Worm (Caenorhabditis elegans) whole organism, young adult: Measurements from ENCODE around the gene C06A1.3.

Experiments used
- F55B11.4 ChIP-seq: sonication (generic microtip); optimal IDR thresholded peaks from 2 replicates; lab custom pipeline; 2016; ENCODE audit warnings: missing compliant biosample characterization, missing genetic modification characterization, borderline replicate concordance; ENCODE audit not compliant: insufficient read depth
- Y56A3A.18 ChIP-seq: fragments of 200-800 bp; sonication (Bioruptor generic); IDR thresholded peaks from 2 replicates; pipeline ENCODE4 v1.3.6; 2022; ENCODE audit warnings: missing genetic modification reagents, missing genetic modification characterization, missing compliant biosample characterization
- Y67H2A.10 ChIP-seq: fragments of 200-800 bp; sonication (Bioruptor generic); conservative IDR thresholded peaks from 2 replicates; pipeline ENCODE4 v1.3.6; 2022; ENCODE audit warnings: missing genetic modification reagents, missing genetic modification characterization, missing compliant biosample characterization
- ZK185.1 ChIP-seq: sonication (generic microtip); optimal IDR thresholded peaks from 2 replicates; lab custom pipeline; 2016; ENCODE audit warnings: mild to moderate bottlenecking, missing genetic modification characterization, missing compliant biosample characterization; ENCODE audit not compliant: poor library complexity, severe bottlenecking
- attf-6 ChIP-seq: fragments of 200-800 bp; sonication (Bioruptor generic); IDR thresholded peaks from 2 replicates; pipeline ENCODE4 v1.3.6; 2022; ENCODE audit warnings: missing genetic modification reagents, missing genetic modification characterization, missing compliant biosample characterization
- egrh-3 ChIP-seq: fragments of 200-800 bp; sonication (Bioruptor generic); IDR thresholded peaks from 2 replicates; pipeline ENCODE4 v1.3.6; 2022; ENCODE audit warnings: missing genetic modification reagents, missing genetic modification characterization, missing compliant biosample characterization
- fkh-3 ChIP-seq: sonication (generic microtip); optimal IDR thresholded peaks from 2 replicates; lab custom pipeline; 2016; ENCODE audit warnings: mild to moderate bottlenecking, missing genetic modification characterization, missing compliant biosample characterization
- gei-17 ChIP-seq: fragments of 200-800 bp; sonication (Bioruptor generic); optimal IDR thresholded peaks from 2 replicates; lab custom pipeline; 2018; ENCODE audit warnings: mild to moderate bottlenecking, missing genetic modification characterization, missing compliant biosample characterization
- him-1 ChIP-seq: sonication (generic microtip); optimal IDR thresholded peaks from 2 replicates; lab custom pipeline; 2016; ENCODE audit warnings: missing genotype, missing genetic modification reagents, missing genetic modification characterization, missing compliant biosample characterization
- hlh-12 ChIP-seq: sonication (generic microtip); optimal IDR thresholded peaks from 2 replicates; lab custom pipeline; 2016; ENCODE audit warnings: missing genetic modification characterization, missing compliant biosample characterization
- lsl-1 ChIP-seq: fragments of 200-800 bp; sonication (Bioruptor generic); optimal IDR thresholded peaks from 2 replicates; lab custom pipeline; 2018; ENCODE audit warnings: mild to moderate bottlenecking, missing genetic modification characterization, moderate library complexity, missing compliant biosample characterization
- madf-8 ChIP-seq: fragments of 200-800 bp; sonication (Bioruptor generic); conservative IDR thresholded peaks from 2 replicates; pipeline ENCODE4 v1.3.6; 2022; ENCODE audit warnings: missing genetic modification reagents, missing genetic modification characterization, missing compliant biosample characterization
- nfyb-1 ChIP-seq: fragments of 200-800 bp; sonication (Bioruptor generic); IDR thresholded peaks from 2 replicates; pipeline ENCODE4 v1.3.6; 2022; ENCODE audit warnings: missing genetic modification reagents, missing genetic modification characterization, missing compliant biosample characterization
- repo-1 ChIP-seq: sonication (generic microtip); optimal IDR thresholded peaks from 2 replicates; lab custom pipeline; 2017; ENCODE audit warnings: mild to moderate bottlenecking, missing genetic modification characterization, missing compliant biosample characterization
- rpc-1 ChIP-seq, 2 experiments: fragments of 150-350 bp in 1 of 2; sonication (generic microtip) in 1 of 2; optimal IDR thresholded peaks; 2 replicates each; lab custom pipeline; 2014 to 2018; ENCODE audit warnings: missing biosample characterization in 1 of 2, missing genetic modification characterization in 1 of 2, missing genetic modification reagents in 1 of 2, missing genotype in 1 of 2
- sdz-38 ChIP-seq: sonication (generic microtip); optimal IDR thresholded peaks from 2 replicates; lab custom pipeline; 2016; ENCODE audit warnings: missing genotype, missing genetic modification characterization, missing compliant biosample characterization
- sea-2 ChIP-seq: fragments of 200-800 bp; sonication (Bioruptor generic); IDR thresholded peaks from 2 replicates; pipeline ENCODE4 v1.3.6; 2022; ENCODE audit warnings: missing genetic modification characterization, missing compliant biosample characterization
- snpc-3.4 ChIP-seq: sonication (generic microtip); optimal IDR thresholded peaks from 2 replicates; lab custom pipeline; 2017; ENCODE audit warnings: missing genetic modification characterization, mild to moderate bottlenecking, missing compliant biosample characterization, antibody characterized with exemption, moderate library complexity, missing genotype, missing genetic modification reagents
- unc-130 ChIP-seq: sonication (generic microtip); optimal IDR thresholded peaks from 2 replicates; lab custom pipeline; 2016; ENCODE audit warnings: missing genetic modification reagents, missing genetic modification characterization, missing compliant biosample characterization
- ztf-6 ChIP-seq: fragments of 200-800 bp; sonication (Bioruptor generic); IDR thresholded peaks from 2 replicates; pipeline ENCODE4 v1.3.6; 2022; ENCODE audit warnings: missing genetic modification reagents, missing genetic modification characterization, missing compliant biosample characterization

C06A1.3 gene

DNA sequence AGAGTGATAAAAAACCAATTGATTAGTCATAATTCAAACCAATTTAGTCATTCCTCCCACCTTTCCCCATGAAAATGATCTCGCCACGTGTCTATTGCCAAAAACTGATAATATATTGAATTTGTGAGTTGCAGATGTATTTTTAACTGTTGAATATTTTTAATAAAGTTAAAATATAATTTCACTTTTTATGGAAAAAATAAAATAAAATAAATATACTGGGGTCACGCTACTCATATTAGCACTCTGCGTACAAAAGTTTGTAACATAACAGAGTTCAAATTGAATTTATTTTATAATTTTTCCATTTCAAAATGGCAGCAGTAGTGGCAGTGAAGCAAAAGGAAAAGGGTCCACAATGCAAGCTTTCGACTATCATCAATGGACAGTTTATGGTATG is 46.1 kb downstream of the C06A1.3 start, which contains the start of gene C14A4.13:
TSS of gene C14A4.13 (plus strand) at position 301 of the 400 bp plus-strand sequence.
- TF ChIP-seq ztf-6 (no peak), nfyb-1 (no peak), Y67H2A.10 (GFP tag; lab: Robert Waterston, UW) (no peak), sea-2 (GFP tag; lab: Robert Waterston, UW) (no peak), hlh-12 (tag; lab: Kevin White, UChicago) (no peak), ZK185.1 (no peak), sdz-38 (no peak), egrh-3 (GFP tag; lab: Robert Waterston, UW) (no peak), attf-6 (GFP tag; lab: Robert Waterston, UW) (no peak), rpc-1 (optimal IDR thresholded peaks at IDR 0.05; lab: Kevin White, UChicago) (no peak), rpc-1 (tag; optimal IDR thresholded peaks at IDR 0.05; lab: Kevin White, UChicago) (no peak), unc-130 (GFP tag; lab: Kevin White, UChicago) (no peak), repo-1 (no peak), madf-8 (GFP tag; lab: Robert Waterston, UW) (no peak), lsl-1 (no peak), gei-17 (GFP tag; lab: Kevin White, UChicago) (no peak), fkh-3 (tag; lab: Kevin White, UChicago) (no peak), him-1 (tag; lab: Kevin White, UChicago) (no peak), F55B11.4 (tag; lab: Kevin White, UChicago) (no peak)

ce11 chrII:10621965-10622364 is 49.9 kb downstream of the C06A1.3 start, which contains the start of gene cutl-9:
Gene cutl-9 (plus strand): TSS chrII:10622265.
- TF ChIP-seq snpc-3.4 (no peak), Y56A3A.18 (GFP tag; lab: Robert Waterston, UW) (no peak)
